Fruit fly (Drosophila melanogaster): ENCODE results near the gene Prat.

Gene Prat

dm6 chr3R:7911482-7911881, at the start of gene Prat:
Gene Prat, minus strand, starts transcription at chr3R:7911779.
- TF ChIP-seq insv (optimal IDR thresholded peaks at IDR 0.05) (no peak), h (optimal IDR thresholded peaks at IDR 0.05) (no peak), Sin3A (optimal IDR thresholded peaks at IDR 0.05) (no peak), ttk (optimal IDR thresholded peaks at IDR 0.05) (no peak), psq (optimal IDR thresholded peaks at IDR 0.05) (no peak), Myc (optimal IDR thresholded peaks at IDR 0.05) (no peak)

- no peak for TF ChIP-seq h (optimal IDR thresholded peaks at IDR 0.05)
- no peak for TF ChIP-seq Sin3A (optimal IDR thresholded peaks at IDR 0.05)
- no peak for TF ChIP-seq Myc (optimal IDR thresholded peaks at IDR 0.05)
- TF ChIP-seq psq (optimal IDR thresholded peaks at IDR 0.05): no peak
- TF ChIP-seq ttk (optimal IDR thresholded peaks at IDR 0.05): no peak
- no peak for TF ChIP-seq insv (optimal IDR thresholded peaks at IDR 0.05)
These were observed 49.8 kb upstream of the Prat start for dm6 chr3R:7961348-7961747.

- TF ChIP-seq Myc (optimal IDR thresholded peaks at IDR 0.05) (no peak), ttk (optimal IDR thresholded peaks at IDR 0.05) (no peak), Sin3A (optimal IDR thresholded peaks at IDR 0.05) (no peak), psq (optimal IDR thresholded peaks at IDR 0.05) (no peak), h (optimal IDR thresholded peaks at IDR 0.05) (no peak), insv (optimal IDR thresholded peaks at IDR 0.05) (no peak)
These were observed 45.4 kb upstream of the Prat start for dm6 chr3R:7957008-7957407.

dm6 chr3R:7954477-7954876, 42.9 kb upstream of the Prat start:
- TF ChIP-seq psq (optimal IDR thresholded peaks at IDR 0.05) (no peak), insv (optimal IDR thresholded peaks at IDR 0.05) (no peak)

- TF ChIP-seq Myc (optimal IDR thresholded peaks at IDR 0.05) (no peak), ttk (optimal IDR thresholded peaks at IDR 0.05) (no peak), h (optimal IDR thresholded peaks at IDR 0.05) (no peak), insv (optimal IDR thresholded peaks at IDR 0.05) (no peak), Sin3A (optimal IDR thresholded peaks at IDR 0.05) (no peak), psq (optimal IDR thresholded peaks at IDR 0.05) (no peak)
These were observed 41.6 kb upstream of the Prat start for dm6 chr3R:7953041-7953788.

- TF ChIP-seq psq (optimal IDR thresholded peaks at IDR 0.05): no peak
- TF ChIP-seq h (optimal IDR thresholded peaks at IDR 0.05): no peak
- TF ChIP-seq insv (optimal IDR thresholded peaks at IDR 0.05): no peak
- TF ChIP-seq Myc (optimal IDR thresholded peaks at IDR 0.05): no peak
- no peak for TF ChIP-seq Sin3A (optimal IDR thresholded peaks at IDR 0.05)
- no peak for TF ChIP-seq ttk (optimal IDR thresholded peaks at IDR 0.05)
These were observed 38.6 kb upstream of the Prat start for dm6 chr3R:7950147-7950546.

dm6 chr3R:7947349-7947748, 35.8 kb upstream of the Prat start:
- no peak for TF ChIP-seq Sin3A (optimal IDR thresholded peaks at IDR 0.05)
- TF ChIP-seq h (optimal IDR thresholded peaks at IDR 0.05): no peak
- TF ChIP-seq psq (optimal IDR thresholded peaks at IDR 0.05): no peak
- no peak for TF ChIP-seq insv (optimal IDR thresholded peaks at IDR 0.05)
- TF ChIP-seq Myc (optimal IDR thresholded peaks at IDR 0.05): no peak
- no peak for TF ChIP-seq ttk (optimal IDR thresholded peaks at IDR 0.05)

dm6 chr3R:7944699-7945349, 33.2 kb upstream of the Prat start:
- TF ChIP-seq psq (optimal IDR thresholded peaks at IDR 0.05) (no peak), Myc (optimal IDR thresholded peaks at IDR 0.05) (no peak), h (optimal IDR thresholded peaks at IDR 0.05) (no peak), insv (optimal IDR thresholded peaks at IDR 0.05) (no peak), Sin3A (optimal IDR thresholded peaks at IDR 0.05) (no peak), ttk (optimal IDR thresholded peaks at IDR 0.05) (no peak)

- TF ChIP-seq ttk (optimal IDR thresholded peaks at IDR 0.05): no peak
- no peak for TF ChIP-seq h (optimal IDR thresholded peaks at IDR 0.05)
These were observed 25.3 kb upstream of the Prat start for dm6 chr3R:7936786-7937363.

- TF ChIP-seq h (optimal IDR thresholded peaks at IDR 0.05) (no peak), insv (optimal IDR thresholded peaks at IDR 0.05) (no peak), ttk (optimal IDR thresholded peaks at IDR 0.05) (no peak), psq (optimal IDR thresholded peaks at IDR 0.05) (no peak), Myc (optimal IDR thresholded peaks at IDR 0.05) (no peak), Sin3A (optimal IDR thresholded peaks at IDR 0.05) (no peak)
These were observed 14.8 kb upstream of the Prat start for dm6 chr3R:7926354-7926753.

dm6 chr3R:7920196-7920595, 8.6 kb upstream of the Prat start, which contains the start of the genes CG10445 and lds:
Gene CG10445, minus strand, starts transcription at chr3R:7920299.
Gene lds, plus strand, starts transcription at chr3R:7920431.
- TF ChIP-seq Myc (optimal IDR thresholded peaks at IDR 0.05): no peak
- TF ChIP-seq insv (optimal IDR thresholded peaks at IDR 0.05): no peak
- TF ChIP-seq ttk (optimal IDR thresholded peaks at IDR 0.05): no peak
- no peak for TF ChIP-seq Sin3A (optimal IDR thresholded peaks at IDR 0.05)
- no peak for TF ChIP-seq h (optimal IDR thresholded peaks at IDR 0.05)
- no peak for TF ChIP-seq psq (optimal IDR thresholded peaks at IDR 0.05)

- no peak for TF ChIP-seq insv (optimal IDR thresholded peaks at IDR 0.05)
- TF ChIP-seq psq (optimal IDR thresholded peaks at IDR 0.05): no peak
- no peak for TF ChIP-seq Sin3A (optimal IDR thresholded peaks at IDR 0.05)
- TF ChIP-seq Myc (optimal IDR thresholded peaks at IDR 0.05): no peak
- no peak for TF ChIP-seq h (optimal IDR thresholded peaks at IDR 0.05)
- TF ChIP-seq ttk (optimal IDR thresholded peaks at IDR 0.05): no peak
These were observed 2.0 kb upstream of the Prat start, which contains the start of gene kipf for dm6 chr3R:7913551-7913950. Gene kipf, plus strand, starts transcription at chr3R:7913851.

Measured in Kc167 (cell line).